Worm (Caenorhabditis elegans) whole organism, L4/young adult: Measurements from ENCODE around the gene clec-26.

ENCODE experiments used
- W03F9.2 ChIP-seq: fragments of 150-350 bp; optimal IDR thresholded peaks from 2 replicates; lab custom pipeline; 2014; ENCODE audit warnings: missing biosample characterization, missing genetic modification characterization
- dao-5 ChIP-seq: sonication (generic microtip); optimal IDR thresholded peaks from 2 replicates; lab custom pipeline; 2016; ENCODE audit warnings: missing genotype, missing genetic modification characterization, moderate library complexity, missing compliant biosample characterization
- him-1 ChIP-seq: sonication (generic microtip); optimal IDR thresholded peaks from 2 replicates; lab custom pipeline; 2016; ENCODE audit warnings: missing genotype, missing genetic modification reagents, missing genetic modification characterization, missing compliant biosample characterization

Gene clec-26

ce11 chrV:16861719-16862118, 13.3 kb downstream of the clec-26 start, which contains the start of the genes clec-32 and clec-24:
Gene clec-32 (minus strand): TSS chrV:16861819.
Gene clec-24 (plus strand): TSS chrV:16862012.
- TF ChIP-seq W03F9.2 (tag; lab: Kevin White, UChicago) = no peak
- no peak for TF ChIP-seq dao-5 (tag; lab: Kevin White, UChicago)
- no peak for TF ChIP-seq him-1 (tag; lab: Kevin White, UChicago)

- no peak for TF ChIP-seq W03F9.2 (tag; lab: Kevin White, UChicago)
- no peak for TF ChIP-seq him-1 (tag; lab: Kevin White, UChicago)
- TF ChIP-seq dao-5 (tag; lab: Kevin White, UChicago) = no peak
Observed at ce11 chrV:16865404-16865803, 17.0 kb downstream of the clec-26 start, which contains the start of gene clec-28. Gene clec-28 (plus strand): TSS chrV:16865704.

ce11 chrV:16869740-16870139, 21.3 kb downstream of the clec-26 start, which contains the start of gene clec-33:
Gene clec-33 (minus strand): TSS chrV:16869840.
- TF ChIP-seq W03F9.2 (tag; lab: Kevin White, UChicago) = no peak
- TF ChIP-seq him-1 (tag; lab: Kevin White, UChicago) = no peak
- no peak for TF ChIP-seq dao-5 (tag; lab: Kevin White, UChicago)

- TF ChIP-seq W03F9.2 (tag; lab: Kevin White, UChicago) (no peak), dao-5 (tag; lab: Kevin White, UChicago) (no peak), him-1 (tag; lab: Kevin White, UChicago) (no peak)
Observed at ce11 chrV:16871387-16871786, 23.0 kb downstream of the clec-26 start, which contains the start of gene thn-4. Gene thn-4 (minus strand): TSS chrV:16871487.

- TF ChIP-seq dao-5 (tag; lab: Kevin White, UChicago) (no peak), W03F9.2 (tag; lab: Kevin White, UChicago) (no peak), him-1 (tag; lab: Kevin White, UChicago) (no peak)
Observed at ce11 chrV:16873642-16874041, 25.2 kb downstream of the clec-26 start, which contains the start of gene srw-23. Gene srw-23 (plus strand): TSS chrV:16873942.

- TF ChIP-seq dao-5 (tag; lab: Kevin White, UChicago) (no peak), W03F9.2 (tag; lab: Kevin White, UChicago) (no peak), him-1 (tag; lab: Kevin White, UChicago) (no peak)
Observed at ce11 chrV:16874966-16875365, 26.6 kb downstream of the clec-26 start, which contains the start of gene F49A5.10. Gene F49A5.10 (plus strand): TSS chrV:16875266.

ce11 chrV:16879532-16879931, 31.1 kb downstream of the clec-26 start:
- TF ChIP-seq dao-5 (tag; lab: Kevin White, UChicago) (no peak), W03F9.2 (tag; lab: Kevin White, UChicago) (no peak), him-1 (tag; lab: Kevin White, UChicago) (no peak)

- TF ChIP-seq him-1 (tag; lab: Kevin White, UChicago) (no peak), W03F9.2 (tag; lab: Kevin White, UChicago) (no peak), dao-5 (tag; lab: Kevin White, UChicago) (no peak)
Observed at ce11 chrV:16880054-16880453, 31.6 kb downstream of the clec-26 start, which contains the start of gene F09C6.3. Gene F09C6.3 (minus strand): TSS chrV:16880154.

ce11 chrV:16880679-16881078, 32.3 kb downstream of the clec-26 start, which contains the start of gene F09C6.14:
Gene F09C6.14 (plus strand): TSS chrV:16880979.
- TF ChIP-seq W03F9.2 (tag; lab: Kevin White, UChicago) (no peak), him-1 (tag; lab: Kevin White, UChicago) (no peak), dao-5 (tag; lab: Kevin White, UChicago) (no peak)

- TF ChIP-seq him-1 (tag; lab: Kevin White, UChicago) (no peak), W03F9.2 (tag; lab: Kevin White, UChicago) (no peak), dao-5 (tag; lab: Kevin White, UChicago) (no peak)
Observed at ce11 chrV:16882260-16882918, 34.0 kb downstream of the clec-26 start, which contains the start of the genes F09C6.11 and F09C6.12. Gene F09C6.11 (minus strand): TSS chrV:16882310. Gene F09C6.12 (plus strand): TSS chrV:16882868.

ce11 chrV:16884744-16885143, 36.3 kb downstream of the clec-26 start, which contains the start of gene F09C6.13:
Gene F09C6.13 (plus strand): TSS chrV:16885044.
- TF ChIP-seq W03F9.2 (tag; lab: Kevin White, UChicago) = no peak
- TF ChIP-seq him-1 (tag; lab: Kevin White, UChicago) = no peak
- TF ChIP-seq dao-5 (tag; lab: Kevin White, UChicago) = no peak

ce11 chrV:16888788-16889325, 40.4 kb downstream of the clec-26 start, which contains the start of the genes ifas-2 and fbxa-44:
Gene ifas-2 (minus strand): TSS chrV:16888888.
Gene fbxa-44 (plus strand): TSS chrV:16889275.
- TF ChIP-seq dao-5 (tag; lab: Kevin White, UChicago) (no peak), him-1 (tag; lab: Kevin White, UChicago) (no peak), W03F9.2 (tag; lab: Kevin White, UChicago) (no peak)

ce11 chrV:16893440-16893839, 45.0 kb downstream of the clec-26 start, which contains the start of gene F09C6.15:
Gene F09C6.15 (plus strand): TSS chrV:16893740.
- TF ChIP-seq W03F9.2 (tag; lab: Kevin White, UChicago) (no peak), him-1 (tag; lab: Kevin White, UChicago) (no peak), dao-5 (tag; lab: Kevin White, UChicago) (no peak)
